Worm (Caenorhabditis elegans): Measurements from ENCODE around the gene fut-4.

- TF ChIP-seq tag-97 (GFP tag; IDR thresholded peaks at IDR 0.05) = no peak
- TF ChIP-seq unc-130 (GFP tag; optimal IDR thresholded peaks at IDR 0.05) = no peak
- TF ChIP-seq snpc-4 (tag; optimal IDR thresholded peaks at IDR 0.05) = no peak
- no peak for TF ChIP-seq ctbp-1 (GFP tag; IDR thresholded peaks at IDR 0.05)
- TF ChIP-seq mdt-29 (GFP tag; IDR thresholded peaks at IDR 0.05) = no peak
- no peak for TF ChIP-seq nhr-10 (tag; optimal IDR thresholded peaks at IDR 0.05)
- TF ChIP-seq tra-1 (GFP tag; IDR thresholded peaks at IDR 0.05) = no peak
- no peak for TF ChIP-seq mxl-3 (GFP tag; optimal IDR thresholded peaks at IDR 0.05)
- no peak for TF ChIP-seq nhr-77 (tag; optimal IDR thresholded peaks at IDR 0.05)
- TF ChIP-seq lin-13 (GFP tag; optimal IDR thresholded peaks at IDR 0.05) = no peak
- TF ChIP-seq fkh-10 (GFP tag; optimal IDR thresholded peaks at IDR 0.05) = no peak
Measured at ce11 chrII:2780804-2781203, 41.5 kb downstream of the fut-4 start.
